Worm (Caenorhabditis elegans): ENCODE results near the gene Y67D8C.7.

DNA sequence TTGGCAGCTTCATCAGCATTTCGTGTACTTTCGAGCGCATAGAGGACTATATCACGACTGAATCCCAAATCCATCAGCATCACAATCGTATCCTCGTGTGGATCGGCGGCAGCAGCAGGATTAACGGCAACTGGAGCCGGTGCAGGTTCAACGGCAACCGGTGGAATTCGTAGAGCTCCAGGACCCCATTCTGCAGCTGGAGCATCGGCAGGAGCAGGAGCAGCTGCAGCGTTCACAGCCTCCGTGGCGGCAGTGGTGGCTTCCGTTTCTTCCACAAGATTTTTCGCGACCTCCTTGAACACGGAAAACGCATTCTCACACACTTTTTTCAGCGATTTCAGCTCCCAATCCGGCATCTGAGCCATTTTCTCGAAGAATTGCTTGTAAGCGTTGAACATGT is 22.6 kb downstream of the Y67D8C.7 start:
- TF ChIP-seq ets-7 (tag; optimal IDR thresholded peaks at IDR 0.05) = no peak
- no peak for TF ChIP-seq scrt-1 (GFP tag; IDR thresholded peaks at IDR 0.05)
- no peak for TF ChIP-seq ama-1 (optimal IDR thresholded peaks at IDR 0.05)
- TF ChIP-seq ceh-13 (GFP tag; optimal IDR thresholded peaks at IDR 0.05) = no peak
- no peak for TF ChIP-seq hmg-4 (GFP tag; optimal IDR thresholded peaks at IDR 0.05)
- no peak for TF ChIP-seq hnd-1 (tag; optimal IDR thresholded peaks at IDR 0.05)
- TF ChIP-seq tra-4 (tag; optimal IDR thresholded peaks at IDR 0.05) = no peak
